Worm (Caenorhabditis elegans): Measurements from ENCODE around the gene fmo-2.
"Not testable (repeated sequence)": the region's sequence is repeated elsewhere in the genome, so short reads cannot be mapped to it uniquely, and the experiment has no call there.

fmo-2 gene

DNA sequence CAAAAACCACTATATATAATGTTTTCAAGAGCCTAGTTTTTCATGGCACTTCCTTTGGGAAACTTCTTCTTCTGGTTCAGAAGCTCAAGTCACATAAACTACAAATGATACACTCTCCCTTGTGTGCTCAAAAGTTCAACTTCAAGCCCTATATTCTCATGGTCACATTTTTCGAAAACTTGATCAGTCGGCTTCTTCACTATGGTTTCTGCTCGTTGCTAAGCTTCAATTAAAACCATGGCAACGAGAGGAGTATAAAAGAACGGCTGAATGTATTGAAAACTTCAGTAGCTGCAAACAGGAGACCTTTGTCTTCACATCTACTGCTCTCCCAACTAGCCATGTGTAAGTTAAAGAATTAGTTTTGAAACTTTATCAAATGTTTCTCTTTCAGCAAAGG lies 5.0 kb downstream of the fmo-2 start, which contains the start of gene R102.2:
TSS of gene R102.2 (plus strand) at position 301 of the 400 bp plus-strand sequence.
- TF ChIP-seq sea-2 (GFP tag; optimal IDR thresholded peaks at IDR 0.05); daf-12 (tag; optimal IDR thresholded peaks at IDR 0.05); snpc-4 (tag; optimal IDR thresholded peaks at IDR 0.05): not testable (repeated sequence)

ce11 chrIV:10688972-10689567 lies 6.7 kb downstream of the fmo-2 start, which contains the start of gene R102.3:
R102.3 (plus strand) TSS chrIV:10689517.
- TF ChIP-seq nhr-11 (tag; optimal IDR thresholded peaks at IDR 0.05): peak; percentile 7
- no peak for TF ChIP-seq ztf-11 (tag; optimal IDR thresholded peaks at IDR 0.05)
- no peak for TF ChIP-seq daf-12 (tag; optimal IDR thresholded peaks at IDR 0.05)
- TF ChIP-seq lin-39 (tag; optimal IDR thresholded peaks at IDR 0.05): no peak
- no peak for TF ChIP-seq elt-2 (tag; optimal IDR thresholded peaks at IDR 0.05)

DNA sequence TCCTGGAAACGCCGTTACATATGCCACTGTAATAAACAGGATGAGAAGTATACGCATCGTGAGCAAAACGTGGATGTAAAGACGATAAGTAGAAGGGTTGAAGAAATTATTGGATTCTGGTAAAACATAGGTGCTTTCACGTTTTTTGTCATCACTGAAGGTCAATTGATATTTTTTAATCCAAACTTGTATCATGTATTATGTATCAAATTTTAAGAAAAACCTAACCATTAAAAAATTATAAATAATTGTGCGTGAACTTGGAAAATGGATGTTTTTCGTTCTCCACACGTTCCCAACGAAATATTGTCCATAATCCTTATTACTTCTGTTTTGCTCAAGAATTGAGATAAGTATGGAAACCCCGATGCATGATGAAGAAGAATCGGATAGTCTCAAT lies 7.8 kb downstream of the fmo-2 start, which contains the start of gene R102.8:
TSS of gene R102.8 (minus strand) at position 101 of the 400 bp plus-strand sequence.
- TF ChIP-seq ama-1 (optimal IDR thresholded peaks at IDR 0.05) (no peak), tbx-2 (tag; optimal IDR thresholded peaks at IDR 0.05) (no peak), daf-12 (tag; optimal IDR thresholded peaks at IDR 0.05) (no peak), hmg-11 (tag; optimal IDR thresholded peaks at IDR 0.05) (no peak), ztf-4 (tag; optimal IDR thresholded peaks at IDR 0.05) (no peak), zag-1 (tag; optimal IDR thresholded peaks at IDR 0.05) (no peak), nhr-237 (tag; optimal IDR thresholded peaks at IDR 0.05) (no peak), ztf-11 (tag; optimal IDR thresholded peaks at IDR 0.05) (no peak), lin-39 (tag; optimal IDR thresholded peaks at IDR 0.05) (no peak), nhr-28 (tag; optimal IDR thresholded peaks at IDR 0.05) (no peak), fkh-2 (tag; optimal IDR thresholded peaks at IDR 0.05) (no peak), sea-2 (GFP tag; optimal IDR thresholded peaks at IDR 0.05) (no peak), ceh-16 (tag; optimal IDR thresholded peaks at IDR 0.05) (no peak), nhr-43 (tag; optimal IDR thresholded peaks at IDR 0.05; ENCODE audit: poor library complexity, severe bottlenecking) (no peak), ZK546.5 (tag; optimal IDR thresholded peaks at IDR 0.05) (no peak), nfya-1 (tag; optimal IDR thresholded peaks at IDR 0.05; ENCODE audit: insufficient read depth) (no peak), nhr-67 (tag; optimal IDR thresholded peaks at IDR 0.05) (no peak), fkh-10 (GFP tag; optimal IDR thresholded peaks at IDR 0.05) (no peak), mdl-1 (tag; optimal IDR thresholded peaks at IDR 0.05) (no peak)

ce11 chrIV:10695203-10695602 lies 12.9 kb downstream of the fmo-2 start, which contains the start of gene R102.4:
R102.4 (minus strand) TSS chrIV:10695303.
- TF ChIP-seq nhr-28 (tag; optimal IDR thresholded peaks at IDR 0.05): no peak
- no peak for TF ChIP-seq elt-1 (tag; optimal IDR thresholded peaks at IDR 0.05)

DNA sequence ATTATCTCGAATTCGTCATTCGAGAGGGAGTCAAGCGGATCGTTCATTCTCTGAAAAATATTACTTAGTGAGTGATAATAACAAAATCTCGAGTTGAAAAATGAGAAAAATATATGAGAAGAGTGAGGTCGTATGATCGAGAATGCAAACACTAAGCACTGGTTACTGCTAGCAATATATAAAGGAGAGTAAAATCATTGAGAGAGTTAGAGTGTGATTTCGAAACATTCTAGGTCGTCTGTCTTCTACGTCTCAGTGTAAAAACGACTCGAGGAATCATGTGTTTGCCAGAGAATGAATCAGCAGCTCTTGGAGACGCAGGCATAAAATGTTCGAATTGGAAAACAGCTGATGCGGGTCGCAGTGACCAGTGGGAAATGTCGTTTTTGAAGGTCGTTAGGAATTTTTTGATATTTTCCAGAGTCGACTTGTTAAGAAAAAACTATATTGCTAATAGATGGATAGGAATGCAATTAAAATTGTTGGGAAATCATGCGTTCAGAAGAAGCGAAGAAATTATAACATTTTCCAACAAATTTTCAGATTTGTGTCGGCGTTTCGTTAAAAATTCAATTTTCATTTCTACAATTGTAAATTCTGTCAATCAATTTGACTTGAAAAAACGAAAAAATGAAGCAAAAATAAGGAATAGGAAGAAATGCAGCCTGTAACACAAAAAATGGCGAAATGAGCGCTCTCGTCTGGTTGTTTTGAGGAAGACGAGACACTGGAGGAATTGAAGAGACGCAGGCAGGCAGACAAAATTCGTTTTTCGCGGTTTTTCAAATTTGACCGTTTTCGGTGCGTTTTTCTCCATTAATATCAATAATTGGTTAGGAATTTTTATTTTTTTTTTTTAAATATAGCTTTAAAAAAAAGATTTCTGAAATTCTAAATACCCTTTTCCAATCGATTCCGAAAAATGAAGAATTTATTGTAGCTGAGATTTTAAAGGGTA lies 15.0 kb downstream of the fmo-2 start, which contains the start of gene allo-1:
TSS of gene allo-1 (minus strand) at position 51 of the 958 bp plus-strand sequence.
- TF ChIP-seq hmg-11 (tag; optimal IDR thresholded peaks at IDR 0.05) (peak; percentile 45), nhr-23 (tag; optimal IDR thresholded peaks at IDR 0.05) (peak; percentile 72), unc-62 (GFP tag; optimal IDR thresholded peaks at IDR 0.05) (no peak), fkh-2 (tag; optimal IDR thresholded peaks at IDR 0.05) (no peak), ztf-4 (tag; optimal IDR thresholded peaks at IDR 0.05) (no peak), snpc-4 (tag; optimal IDR thresholded peaks at IDR 0.05) (peak; percentile 67), ceh-28 (tag; optimal IDR thresholded peaks at IDR 0.05) (peak; percentile 33), skn-1 (tag; optimal IDR thresholded peaks at IDR 0.05) (peak; percentile 1), nhr-12 (tag; optimal IDR thresholded peaks at IDR 0.05) (no peak), pha-4 (tag; optimal IDR thresholded peaks at IDR 0.05) (peak; percentile 67), egl-5 (tag; optimal IDR thresholded peaks at IDR 0.05) (peak; percentile 58), elt-3 (tag; optimal IDR thresholded peaks at IDR 0.05) (no peak), jun-1 (tag; optimal IDR thresholded peaks at IDR 0.05) (peak; percentile 72), ama-1 (optimal IDR thresholded peaks at IDR 0.05) (peak; percentile 8), nfya-1 (tag; optimal IDR thresholded peaks at IDR 0.05; ENCODE audit: insufficient read depth) (peak; percentile 36), lin-15B (tag; optimal IDR thresholded peaks at IDR 0.05) (peak; percentile 23), unc-39 (tag; optimal IDR thresholded peaks at IDR 0.05) (no peak), pqm-1 (tag; optimal IDR thresholded peaks at IDR 0.05) (peak; percentile 15), nhr-25 (tag; optimal IDR thresholded peaks at IDR 0.05) (peak; percentile 86), lin-39 (tag; optimal IDR thresholded peaks at IDR 0.05) (peak; percentile 40), elt-2 (tag; optimal IDR thresholded peaks at IDR 0.05) (peak; percentile 47)
